Fruit fly (Drosophila melanogaster) whole organism, pupa: ENCODE measurements around the gene CG4218.

ENCODE experiments used
- CG10348 ChIP-seq: fragments of 200-800 bp; sonication (Bioruptor generic); IDR thresholded peaks from 2 replicates; pipeline ENCODE4 v1.3.6; 2022; ENCODE audit warnings: missing biosample characterization, missing genetic modification characterization
- CG12605 ChIP-seq: fragments of 200-800 bp; sonication (Bioruptor generic); IDR thresholded peaks from 2 replicates; pipeline ENCODE4 v1.3.6; 2022; ENCODE audit warnings: missing biosample characterization, missing genetic modification characterization
- CG13204 ChIP-seq: fragments of 200-800 bp; sonication (Bioruptor generic); optimal IDR thresholded peaks from 2 replicates; lab custom pipeline; 2018; ENCODE audit warnings: missing biosample characterization, mild to moderate bottlenecking, missing genetic modification characterization, moderate library complexity
- CG14655 ChIP-seq: fragments of 200-800 bp; sonication (Bioruptor generic); optimal IDR thresholded peaks from 3 replicates; lab custom pipeline; 2017; ENCODE audit warnings: mild to moderate bottlenecking, missing biosample characterization, missing genetic modification reagents, missing genetic modification characterization
- CG34367 ChIP-seq: fragments of 200-800 bp; sonication (Bioruptor generic); optimal IDR thresholded peaks from 2 replicates; lab custom pipeline; 2018; ENCODE audit warnings: missing biosample characterization, mild to moderate bottlenecking, missing genetic modification characterization
- CG8301 ChIP-seq: fragments of 200-800 bp; sonication (Bioruptor generic); optimal IDR thresholded peaks from 2 replicates; lab custom pipeline; 2018; ENCODE audit warnings: missing biosample characterization, mild to moderate bottlenecking, missing genetic modification characterization
- D1 ChIP-seq: fragments of 200-800 bp; sonication (Bioruptor generic); optimal IDR thresholded peaks from 2 replicates; lab custom pipeline; 2018; ENCODE audit warnings: missing biosample characterization, mild to moderate bottlenecking, missing genetic modification characterization, moderate library complexity
- Pif1B ChIP-seq: fragments of 200-800 bp; sonication (Bioruptor generic); optimal IDR thresholded peaks from 3 replicates; lab custom pipeline; 2016; ENCODE audit warnings: missing biosample characterization, missing genetic modification characterization
- rn ChIP-seq: fragments of 200-800 bp; sonication (Bioruptor generic); IDR thresholded peaks from 2 replicates; pipeline ENCODE4 v1.3.6; 2022; ENCODE audit warnings: missing biosample characterization, missing genetic modification characterization

- TF ChIP-seq CG12605 (GFP tag; lab: Robert Waterston, UW) = no peak
- no peak for TF ChIP-seq Pif1B (GFP tag; lab: Kevin White, UChicago)
- no peak for TF ChIP-seq D1 (tag; lab: Kevin White, UChicago)
- TF ChIP-seq CG13204 (GFP tag; lab: Kevin White, UChicago) = no peak
- TF ChIP-seq rn (GFP tag; lab: Robert Waterston, UW) = no peak
- no peak for TF ChIP-seq CG10348
- TF ChIP-seq CG14655 (GFP tag; lab: Kevin White, UChicago) = no peak
- TF ChIP-seq CG34367 = no peak
- TF ChIP-seq CG8301 (tag; lab: Kevin White, UChicago) = no peak
These were observed 30.8 kb downstream of the CG4218 start for dm6 chr2L:14517997-14518559.
